Worm (Caenorhabditis elegans) whole organism, mixed stage, embryonic: ENCODE measurements around the gene sru-20.

Source experiments
- M03D4.4 ChIP-seq: sonication (generic microtip); optimal IDR thresholded peaks from 2 replicates; lab custom pipeline; 2017; ENCODE audit warnings: mild to moderate bottlenecking, missing genetic modification characterization, missing compliant biosample characterization
- bed-3 ChIP-seq: fragments of 200-800 bp; sonication (Bioruptor generic); optimal IDR thresholded peaks from 3 replicates; lab custom pipeline; 2018; ENCODE audit warnings: mild to moderate bottlenecking, missing genetic modification characterization, moderate library complexity, missing compliant biosample characterization
- blmp-1 ChIP-seq: fragments of 150-350 bp; optimal IDR thresholded peaks from 2 replicates; lab custom pipeline; 2014; ENCODE audit warnings: missing biosample characterization, missing genetic modification characterization
- ceh-43 ChIP-seq: fragments of 200-800 bp; sonication (Bioruptor generic); optimal IDR thresholded peaks from 2 replicates; lab custom pipeline; 2018; ENCODE audit warnings: mild to moderate bottlenecking, missing genetic modification characterization, moderate library complexity, missing compliant biosample characterization
- ceh-83 ChIP-seq: fragments of 200-800 bp; sonication (Bioruptor generic); optimal IDR thresholded peaks from 2 replicates; lab custom pipeline; 2018; ENCODE audit warnings: mild to moderate bottlenecking, missing genetic modification characterization, missing compliant biosample characterization
- ces-1 ChIP-seq: fragments of 150-350 bp; optimal IDR thresholded peaks from 2 replicates; lab custom pipeline; 2014; ENCODE audit warnings: missing biosample characterization, missing genetic modification reagents, missing genetic modification characterization
- cnd-1 ChIP-seq: fragments of 200-800 bp; sonication (Bioruptor generic); optimal IDR thresholded peaks from 2 replicates; lab custom pipeline; 2018; ENCODE audit warnings: mild to moderate bottlenecking, missing genetic modification characterization, missing compliant biosample characterization
- drap-1 ChIP-seq: fragments of 200-800 bp; sonication (Bioruptor generic); optimal IDR thresholded peaks from 3 replicates; lab custom pipeline; 2018; ENCODE audit warnings: mild to moderate bottlenecking, missing genetic modification characterization, missing compliant biosample characterization
- elt-1 ChIP-seq: sonication (generic microtip); optimal IDR thresholded peaks from 2 replicates; lab custom pipeline; 2017; ENCODE audit warnings: missing genetic modification characterization, mild to moderate bottlenecking, missing compliant biosample characterization, antibody characterized with exemption, moderate library complexity, borderline replicate concordance; ENCODE audit not compliant: insufficient read depth
- elt-3 ChIP-seq: fragments of 150-350 bp; optimal IDR thresholded peaks from 2 replicates; lab custom pipeline; 2014; ENCODE audit warnings: missing biosample characterization, missing genetic modification characterization
- ham-2 ChIP-seq: fragments of 200-800 bp; sonication (Bioruptor generic); optimal IDR thresholded peaks from 2 replicates; lab custom pipeline; 2018; ENCODE audit warnings: mild to moderate bottlenecking, missing genetic modification characterization, missing compliant biosample characterization
- lin-13 ChIP-seq: fragments of 150-350 bp; optimal IDR thresholded peaks from 2 replicates; lab custom pipeline; 2014; ENCODE audit warnings: missing biosample characterization, missing genetic modification characterization
- lsy-2 ChIP-seq: fragments of 150-350 bp; optimal IDR thresholded peaks from 2 replicates; lab custom pipeline; 2014; ENCODE audit warnings: missing biosample characterization, missing genetic modification characterization
- mab-5 ChIP-seq: fragments of 150-350 bp; optimal IDR thresholded peaks from 2 replicates; lab custom pipeline; 2014; ENCODE audit warnings: missing biosample characterization, missing genetic modification characterization
- nhr-12 ChIP-seq: fragments of 150-350 bp; optimal IDR thresholded peaks from 2 replicates; lab custom pipeline; 2014; ENCODE audit warnings: missing biosample characterization, missing genetic modification characterization
- nhr-2 ChIP-seq: fragments of 150-350 bp; optimal IDR thresholded peaks from 2 replicates; lab custom pipeline; 2014; ENCODE audit warnings: missing biosample characterization, missing genetic modification characterization
- nhr-237 ChIP-seq: fragments of 150-350 bp; optimal IDR thresholded peaks from 2 replicates; lab custom pipeline; 2014; ENCODE audit warnings: missing biosample characterization, missing genetic modification characterization
- nhr-28 ChIP-seq: fragments of 150-350 bp; optimal IDR thresholded peaks from 2 replicates; lab custom pipeline; 2014; ENCODE audit warnings: missing biosample characterization, missing genetic modification characterization
- nhr-76 ChIP-seq: sonication (generic microtip); optimal IDR thresholded peaks from 2 replicates; lab custom pipeline; 2017; ENCODE audit warnings: missing biosample characterization, missing genetic modification characterization
- sem-2 ChIP-seq: fragments of 200-800 bp; sonication (Bioruptor generic); optimal IDR thresholded peaks from 2 replicates; lab custom pipeline; 2018; ENCODE audit warnings: mild to moderate bottlenecking, missing genetic modification characterization, missing compliant biosample characterization
- snpc-4 ChIP-seq: fragments of 150-350 bp; optimal IDR thresholded peaks from 2 replicates; lab custom pipeline; 2014; ENCODE audit warnings: missing biosample characterization, missing genetic modification characterization
- sptf-1 ChIP-seq: sonication (generic microtip); optimal IDR thresholded peaks from 2 replicates; lab custom pipeline; 2017; ENCODE audit warnings: mild to moderate bottlenecking, missing genetic modification characterization, moderate library complexity, missing compliant biosample characterization
- tbx-8 ChIP-seq: fragments of 200-800 bp; sonication (Bioruptor generic); optimal IDR thresholded peaks from 2 replicates; lab custom pipeline; 2018; ENCODE audit warnings: mild to moderate bottlenecking, missing genetic modification characterization, moderate library complexity, missing compliant biosample characterization
- unc-120 ChIP-seq: sonication (generic microtip); optimal IDR thresholded peaks from 2 replicates; lab custom pipeline; 2017; ENCODE audit warnings: missing genetic modification characterization, missing compliant biosample characterization; ENCODE audit not compliant: poor library complexity, severe bottlenecking
- unc-39 ChIP-seq: fragments of 150-350 bp; optimal IDR thresholded peaks from 2 replicates; lab custom pipeline; 2014; ENCODE audit warnings: missing biosample characterization, missing genetic modification characterization
- unc-62 ChIP-seq: fragments of 150-350 bp; optimal IDR thresholded peaks from 2 replicates; lab custom pipeline; 2014; ENCODE audit warnings: missing biosample characterization, missing genetic modification reagents, missing genetic modification characterization
- zip-8 ChIP-seq: fragments of 150-350 bp; optimal IDR thresholded peaks from 2 replicates; lab custom pipeline; 2014; ENCODE audit warnings: missing biosample characterization, missing genetic modification characterization
- ztf-11 ChIP-seq: fragments of 150-350 bp; optimal IDR thresholded peaks from 2 replicates; lab custom pipeline; 2014; ENCODE audit warnings: missing biosample characterization, missing genetic modification characterization

Gene sru-20

DNA sequence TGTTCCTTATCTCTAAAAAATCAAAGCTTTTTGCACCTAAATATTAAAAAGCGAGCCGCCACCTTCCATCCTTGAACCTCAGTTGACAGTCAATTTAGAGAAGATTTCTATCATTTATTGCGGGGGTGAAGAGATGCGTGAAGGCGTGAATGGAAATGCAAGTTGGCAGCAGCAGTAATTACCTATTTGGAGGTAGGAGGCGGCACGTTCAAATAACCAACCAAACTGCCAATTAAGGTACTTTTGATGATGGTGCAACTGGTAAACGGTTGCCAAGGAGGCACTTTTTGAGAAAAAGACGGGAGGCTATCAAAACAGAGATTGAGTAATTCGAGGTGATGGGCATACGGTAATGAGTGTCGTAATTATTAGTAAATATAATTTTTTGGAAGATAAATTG, 41.1 kb downstream of the sru-20 start:
- TF ChIP-seq cnd-1 (tag; lab: Kevin White, UChicago) (peak; percentile 22), unc-62 (GFP tag; lab: Kevin White, UChicago) (no peak), ceh-83 (no peak), ceh-43 (GFP tag; lab: Kevin White, UChicago) (peak; percentile 64), sptf-1 (tag; lab: Kevin White, UChicago) (peak; percentile 56)

DNA sequence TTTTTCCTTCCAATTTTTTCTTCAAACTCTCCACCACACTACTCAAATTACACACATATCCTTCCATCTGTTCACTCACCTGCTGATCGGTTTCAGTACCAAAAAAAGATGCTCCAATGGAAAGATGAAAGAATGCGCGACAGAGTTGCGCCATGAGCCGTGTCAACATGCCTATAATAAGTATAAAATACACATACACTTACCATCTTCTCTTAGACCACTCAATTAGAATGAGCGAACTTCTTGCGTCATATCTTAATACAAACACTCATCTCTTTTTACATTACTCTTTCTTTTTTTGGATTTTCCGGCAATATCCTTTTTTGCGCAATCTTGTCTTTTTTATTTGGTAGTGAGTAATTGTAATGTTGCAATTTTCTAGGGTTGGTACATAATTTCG, 42.4 kb downstream of the sru-20 start:
- TF ChIP-seq zip-8 (tag; lab: Kevin White, UChicago) (peak; percentile 95), sem-2 (GFP tag; lab: Kevin White, UChicago) (no peak), unc-62 (GFP tag; lab: Kevin White, UChicago) (no peak), ztf-11 (no peak), blmp-1 (tag; lab: Kevin White, UChicago) (no peak), unc-39 (tag; lab: Kevin White, UChicago) (no peak), unc-120 (tag; lab: Kevin White, UChicago) (no peak), cnd-1 (tag; lab: Kevin White, UChicago) (peak; percentile 8), nhr-2 (tag; lab: Kevin White, UChicago) (peak; percentile 88)

DNA sequence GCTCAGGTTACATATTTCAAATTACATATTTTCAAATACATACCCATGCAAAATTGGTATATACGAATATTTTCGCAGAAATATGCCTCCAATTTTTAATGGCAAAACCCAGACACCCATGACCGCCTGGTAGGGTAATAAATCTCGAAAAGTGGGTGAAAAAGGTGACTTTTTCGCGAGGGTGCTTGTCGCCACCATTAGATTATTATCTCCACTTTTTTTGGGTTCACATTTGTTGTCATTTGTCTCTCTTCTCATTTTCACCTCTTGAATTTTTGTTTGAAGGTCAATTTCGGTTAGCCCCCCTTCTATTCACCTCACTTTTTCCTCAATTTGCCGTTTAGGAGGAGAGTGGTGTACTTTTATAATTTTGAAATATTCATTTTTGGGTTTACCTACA, 44.9 kb downstream of the sru-20 start:
- no peak for TF ChIP-seq nhr-12 (tag; lab: Kevin White, UChicago)
- no peak for TF ChIP-seq tbx-8 (GFP tag; lab: Kevin White, UChicago)
- TF ChIP-seq M03D4.4: no peak
- TF ChIP-seq ztf-11: no peak
- TF ChIP-seq lsy-2 (tag; lab: Kevin White, UChicago): no peak
- no peak for TF ChIP-seq mab-5 (tag; lab: Kevin White, UChicago)
- TF ChIP-seq cnd-1 (tag; lab: Kevin White, UChicago): no peak
- no peak for TF ChIP-seq ceh-43 (GFP tag; lab: Kevin White, UChicago)
- no peak for TF ChIP-seq elt-1 (tag; lab: Kevin White, UChicago)
- no peak for TF ChIP-seq nhr-28 (tag; lab: Kevin White, UChicago)
- no peak for TF ChIP-seq blmp-1 (tag; lab: Kevin White, UChicago)
- no peak for TF ChIP-seq unc-39 (tag; lab: Kevin White, UChicago)
- TF ChIP-seq nhr-2 (tag; lab: Kevin White, UChicago): no peak
- TF ChIP-seq, all 35 proteins: peak for 0

DNA sequence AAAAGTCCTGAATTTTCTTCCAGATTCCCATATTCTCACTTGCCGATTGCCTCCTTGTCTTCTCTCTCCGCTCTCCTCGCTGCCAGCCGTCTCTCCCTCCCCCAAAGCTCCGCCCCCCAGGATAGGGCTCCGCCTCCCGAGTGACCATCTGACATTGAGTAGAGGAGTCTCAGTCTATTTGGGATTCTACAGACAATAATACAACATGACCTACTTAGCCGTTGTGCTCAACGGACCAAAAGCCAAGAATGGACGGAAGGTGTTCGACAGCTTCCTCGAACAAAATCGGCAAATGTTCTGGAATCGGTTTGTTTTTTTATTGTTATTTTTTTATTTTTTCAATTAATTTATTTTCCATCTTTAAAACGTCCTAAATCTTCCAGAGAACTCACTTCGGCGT, 46.7 kb downstream of the sru-20 start, which contains the start of gene ham-1:
ham-1 (plus strand) TSS at position 173 of the 400 bp plus-strand sequence.
- TF ChIP-seq nhr-237 (tag; lab: Kevin White, UChicago) (no peak), unc-39 (tag; lab: Kevin White, UChicago) (no peak), elt-1 (tag; lab: Kevin White, UChicago) (no peak), ham-2 (GFP tag; lab: Kevin White, UChicago) (no peak), ceh-43 (GFP tag; lab: Kevin White, UChicago) (no peak), cnd-1 (tag; lab: Kevin White, UChicago) (no peak), lsy-2 (tag; lab: Kevin White, UChicago) (no peak), lin-13 (tag; lab: Kevin White, UChicago) (no peak), mab-5 (tag; lab: Kevin White, UChicago) (no peak), ceh-83 (no peak), unc-120 (tag; lab: Kevin White, UChicago) (no peak), nhr-76 (tag; lab: Kevin White, UChicago) (no peak), zip-8 (tag; lab: Kevin White, UChicago) (no peak), nhr-28 (tag; lab: Kevin White, UChicago) (no peak), snpc-4 (no peak), elt-3 (tag; lab: Kevin White, UChicago) (no peak), bed-3 (GFP tag; lab: Kevin White, UChicago) (no peak)

DNA sequence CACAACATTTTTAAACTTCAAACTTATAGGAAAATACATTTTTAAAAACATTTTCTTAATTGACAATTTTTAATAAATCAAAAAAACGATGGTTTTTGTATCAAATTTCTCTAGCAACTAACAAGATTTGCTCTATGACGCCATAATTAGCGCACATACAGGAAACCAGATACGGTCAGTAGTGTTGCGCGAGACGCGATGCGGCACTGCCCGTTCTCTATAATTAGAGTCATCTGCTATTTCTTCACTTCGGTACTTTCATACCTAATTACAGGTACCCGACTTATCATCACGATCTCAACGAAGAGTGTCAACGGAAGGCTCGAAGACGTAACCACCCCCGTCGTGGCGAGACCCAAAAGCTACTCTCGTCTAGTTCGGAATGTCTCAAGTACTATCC, 49.3 kb downstream of the sru-20 start:
- no peak for TF ChIP-seq drap-1 (GFP tag; lab: Kevin White, UChicago)
- peak; percentile 39 for TF ChIP-seq ceh-43 (GFP tag; lab: Kevin White, UChicago)
- peak; percentile 30 for TF ChIP-seq zip-8 (tag; lab: Kevin White, UChicago)
- TF ChIP-seq nhr-2 (tag; lab: Kevin White, UChicago): peak; percentile 66

DNA sequence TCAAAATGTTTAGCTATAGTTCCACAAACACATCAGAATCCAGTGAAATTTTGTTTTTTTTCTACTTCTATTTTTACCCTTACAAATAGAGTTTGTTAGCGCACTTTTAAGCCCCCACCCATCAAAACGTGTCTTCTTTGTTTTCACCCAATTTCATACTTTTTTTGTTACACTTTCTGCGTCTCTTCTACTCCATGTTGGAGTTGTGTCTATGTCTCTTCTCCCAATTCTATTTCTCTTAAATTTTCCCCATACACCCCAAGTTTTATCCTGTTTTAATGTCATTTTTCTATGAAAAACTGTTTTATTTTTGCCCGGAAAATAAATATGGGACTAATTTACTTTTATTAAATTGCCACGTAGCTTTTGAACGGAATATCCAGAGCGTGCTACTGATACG, 50.1 kb downstream of the sru-20 start:
- TF ChIP-seq ces-1 (GFP tag; lab: Kevin White, UChicago) (peak; percentile 57), ceh-43 (GFP tag; lab: Kevin White, UChicago) (no peak)
